Fruit fly (Drosophila melanogaster) whole organism, embryonic: ENCODE results near the gene Ptpmeg2.

Experiments
- Atf6 ChIP-seq: fragments of 200-800 bp; sonication (Bioruptor generic); IDR thresholded peaks from 2 replicates; pipeline ENCODE4 v1.3.6; 2022; ENCODE audit warnings: missing biosample characterization, missing genetic modification characterization
- Awh ChIP-seq: fragments of 200-800 bp; sonication (Bioruptor generic); IDR thresholded peaks from 2 replicates; pipeline ENCODE4, ENCODE4 v1.3.6; 2022; ENCODE audit warnings: missing biosample characterization, missing genetic modification characterization
- BtbVII ChIP-seq: fragments of 200-800 bp; sonication (Bioruptor generic); optimal IDR thresholded peaks from 3 replicates; lab custom pipeline; 2017; ENCODE audit warnings: missing biosample characterization, mild to moderate bottlenecking, missing genetic modification characterization
- Bteb2 ChIP-seq: fragments of 200-800 bp; sonication (Bioruptor generic); optimal IDR thresholded peaks from 2 replicates; lab custom pipeline; 2016; ENCODE audit warnings: missing biosample characterization, missing genetic modification characterization
- CG1024 ChIP-seq: fragments of 200-800 bp; sonication (Bioruptor generic); IDR thresholded peaks from 2 replicates; pipeline ENCODE4 v1.3.6; 2022; ENCODE audit warnings: missing biosample characterization, missing genetic modification characterization
- CG10267 ChIP-seq: fragments of 200-800 bp; sonication (Bioruptor generic); optimal IDR thresholded peaks from 2 replicates; lab custom pipeline; 2018; ENCODE audit warnings: missing biosample characterization, mild to moderate bottlenecking, missing genetic modification characterization, moderate library complexity
- CG11723 ChIP-seq: fragments of 200-800 bp; sonication (Bioruptor generic); optimal IDR thresholded peaks from 2 replicates; lab custom pipeline; 2017; ENCODE audit warnings: missing biosample characterization, mild to moderate bottlenecking, missing genetic modification characterization
- CG12744 ChIP-seq: fragments of 200-800 bp; sonication (Bioruptor generic); optimal IDR thresholded peaks from 2 replicates; lab custom pipeline; 2016; ENCODE audit warnings: missing biosample characterization, missing genetic modification characterization
- CG13624 ChIP-seq: fragments of 200-800 bp; sonication (Bioruptor generic); optimal IDR thresholded peaks from 2 replicates; lab custom pipeline; 2016; ENCODE audit warnings: missing biosample characterization, missing genetic modification characterization
- CG13894 ChIP-seq: fragments of 200-800 bp; sonication (Bioruptor generic); optimal IDR thresholded peaks from 3 replicates; lab custom pipeline; 2018; ENCODE audit warnings: missing biosample characterization, mild to moderate bottlenecking, missing genetic modification characterization, moderate library complexity
- CG14667 ChIP-seq: fragments of 200-800 bp; sonication (Bioruptor generic); IDR thresholded peaks from 2 replicates; pipeline ENCODE4 v1.3.6; 2022; ENCODE audit warnings: missing biosample characterization, missing genetic modification characterization
- CG14710 ChIP-seq: fragments of 200-800 bp; sonication (Bioruptor generic); optimal IDR thresholded peaks from 3 replicates; lab custom pipeline; 2019; ENCODE audit warnings: missing biosample characterization, mild to moderate bottlenecking, missing genetic modification characterization, moderate library complexity
- CG14860 ChIP-seq: fragments of 200-800 bp; sonication (Bioruptor generic); IDR thresholded peaks from 3 replicates; pipeline ENCODE4 v1.3.6; 2022; ENCODE audit warnings: missing biosample characterization, missing genetic modification characterization; ENCODE audit not compliant: partially characterized antibody
- CG1647 ChIP-seq: fragments of 200-800 bp; sonication (Bioruptor generic); optimal IDR thresholded peaks from 3 replicates; lab custom pipeline; 2016; ENCODE audit warnings: missing biosample characterization, missing genetic modification characterization
- CG17912 ChIP-seq: fragments of 200-800 bp; sonication (Bioruptor generic); optimal IDR thresholded peaks from 2 replicates; lab custom pipeline; 2018; ENCODE audit warnings: missing biosample characterization, mild to moderate bottlenecking, missing genetic modification characterization
- CG32767 ChIP-seq: fragments of 200-800 bp; sonication (Bioruptor generic); IDR thresholded peaks from 2 replicates; pipeline ENCODE4 v1.3.6; 2022; ENCODE audit warnings: missing biosample characterization, missing genetic modification characterization
- CG32772 ChIP-seq: fragments of 200-800 bp; sonication (Bioruptor generic); IDR thresholded peaks from 2 replicates; pipeline ENCODE4 v1.3.6; 2022; ENCODE audit warnings: missing biosample characterization, missing genetic modification characterization
- CG34422 ChIP-seq: fragments of 200-800 bp; sonication (Bioruptor generic); IDR thresholded peaks from 3 replicates; pipeline ENCODE4 v1.3.6; 2022; ENCODE audit warnings: missing biosample characterization, missing genetic modification characterization
- CG4424 ChIP-seq: fragments of 200-800 bp; sonication (Bioruptor generic); optimal IDR thresholded peaks from 3 replicates; lab custom pipeline; 2016; ENCODE audit warnings: missing biosample characterization, missing genetic modification characterization
- CG4820 ChIP-seq: fragments of 200-800 bp; sonication (Bioruptor generic); optimal IDR thresholded peaks from 3 replicates; lab custom pipeline; 2016; ENCODE audit warnings: missing biosample characterization, missing genetic modification characterization
- CG6272 ChIP-seq: fragments of 200-800 bp; sonication (Bioruptor generic); IDR thresholded peaks from 2 replicates; pipeline ENCODE4 v1.3.6; 2022; ENCODE audit warnings: missing biosample characterization, missing genetic modification characterization
- CG8388 ChIP-seq: fragments of 200-800 bp; sonication (Bioruptor generic); optimal IDR thresholded peaks from 2 replicates; lab custom pipeline; 2019; ENCODE audit warnings: missing biosample characterization, mild to moderate bottlenecking, missing genetic modification characterization, moderate library complexity
- CG8944 ChIP-seq: fragments of 200-800 bp; sonication (Bioruptor generic); optimal IDR thresholded peaks from 3 replicates; lab custom pipeline; 2016; ENCODE audit warnings: missing biosample characterization, missing genetic modification characterization
- Ets65A ChIP-seq: fragments of 200-800 bp; sonication (Bioruptor generic); peaks from one replicate; lab custom pipeline; 2016; ENCODE audit warnings: missing biosample characterization, missing genetic modification characterization
- Gsc ChIP-seq: fragments of 200-800 bp; sonication (Bioruptor generic); IDR thresholded peaks from 2 replicates; pipeline ENCODE4 v1.3.6; 2022; ENCODE audit warnings: missing biosample characterization, missing genetic modification characterization
- H2.0 ChIP-seq: fragments of 200-800 bp; sonication (Bioruptor generic); IDR thresholded peaks from 2 replicates; pipeline ENCODE4 v1.3.6; 2022; ENCODE audit warnings: missing biosample characterization, missing genetic modification characterization
- MTF-1 ChIP-seq: fragments of 200-800 bp; sonication (Bioruptor generic); optimal IDR thresholded peaks from 2 replicates; lab custom pipeline; 2018; ENCODE audit warnings: missing biosample characterization, mild to moderate bottlenecking, missing genetic modification characterization, borderline replicate concordance
- Myb ChIP-seq: fragments of 200-800 bp; sonication (Bioruptor generic); optimal IDR thresholded peaks from 2 replicates; lab custom pipeline; 2016; ENCODE audit warnings: missing biosample characterization, missing genetic modification characterization
- NC2α ChIP-seq: fragments of 200-800 bp; sonication (Bioruptor generic); optimal IDR thresholded peaks from 2 replicates; lab custom pipeline; 2016; ENCODE audit warnings: missing biosample characterization, missing genetic modification characterization
- Ravus ChIP-seq: fragments of 200-800 bp; sonication (Bioruptor generic); IDR thresholded peaks from 2 replicates; pipeline ENCODE4 v1.3.6; 2022; ENCODE audit warnings: missing biosample characterization, missing genetic modification characterization
- Sin3A ChIP-seq: fragments of >200 bp; optimal IDR thresholded peaks from 2 replicates; lab custom pipeline; 2018
- Sox100B ChIP-seq: fragments of 200-800 bp; sonication (Bioruptor generic); optimal IDR thresholded peaks from 3 replicates; lab custom pipeline; 2018; ENCODE audit warnings: missing biosample characterization, mild to moderate bottlenecking, missing genetic modification characterization
- br ChIP-seq: fragments of >200 bp; optimal IDR thresholded peaks from 2 replicates; lab custom pipeline; 2017
- crol ChIP-seq: fragments of 200-800 bp; sonication (Bioruptor generic); IDR thresholded peaks from 2 replicates; pipeline ENCODE4 v1.3.6; 2022; ENCODE audit warnings: missing biosample characterization, missing genetic modification characterization
- dmrt99B ChIP-seq: fragments of 200-800 bp; sonication (Bioruptor generic); optimal IDR thresholded peaks from 2 replicates; lab custom pipeline; 2018; ENCODE audit warnings: missing biosample characterization, mild to moderate bottlenecking, missing genetic modification characterization, moderate library complexity
- ems ChIP-seq: fragments of 200-800 bp; sonication (Bioruptor generic); optimal IDR thresholded peaks from 3 replicates; lab custom pipeline; 2016; ENCODE audit warnings: missing biosample characterization, missing genetic modification characterization
- eyg ChIP-seq: fragments of 200-800 bp; sonication (Bioruptor generic); optimal IDR thresholded peaks from 3 replicates; lab custom pipeline; 2016; ENCODE audit warnings: missing biosample characterization, missing genetic modification characterization
- fd102C ChIP-seq: fragments of 200-800 bp; sonication (Bioruptor generic); optimal IDR thresholded peaks from 2 replicates; lab custom pipeline; 2018; ENCODE audit warnings: missing biosample characterization, mild to moderate bottlenecking, missing genetic modification characterization, moderate library complexity
- gro ChIP-seq: fragments of 200-800 bp; sonication (Bioruptor generic); optimal IDR thresholded peaks from 2 replicates; lab custom pipeline; 2016; ENCODE audit warnings: missing biosample characterization, missing genetic modification characterization
- hkb ChIP-seq, 2 experiments: fragments of 200-800 bp in 1 of 2; fragments of >200 bp in 1 of 2; sonication (Bioruptor generic) in 1 of 2; IDR thresholded peaks in 1 of 2; optimal IDR thresholded peaks in 1 of 2; 2 replicates each; pipeline versions ENCODE4 v1.3.6 to Lab custom; 2017 to 2022; ENCODE audit warnings: missing biosample characterization in 1 of 2, missing genetic modification characterization in 1 of 2
- jigr1 ChIP-seq: fragments of 200-800 bp; sonication (Bioruptor generic); IDR thresholded peaks from 3 replicates; pipeline ENCODE4 v1.3.6; 2022; ENCODE audit warnings: missing biosample characterization, missing genetic modification characterization
- lbe ChIP-seq: fragments of 200-800 bp; sonication (Bioruptor generic); optimal IDR thresholded peaks from 2 replicates; lab custom pipeline; 2016; ENCODE audit warnings: missing biosample characterization, mild to moderate bottlenecking, missing genetic modification characterization
- lola ChIP-seq, 3 experiments: fragments of >200 bp in 2 of 3; fragments of 200-800 bp in 1 of 3; sonication (Bioruptor generic) in 1 of 3; optimal IDR thresholded peaks; 2 replicates each; lab custom pipeline; 2017 to 2019; ENCODE audit warnings: missing biosample characterization in 3 of 3, missing genetic modification characterization in 3 of 3, mild to moderate bottlenecking in 1 of 3, moderate library complexity in 1 of 3
- onecut ChIP-seq: fragments of 200-800 bp; sonication (Bioruptor generic); IDR thresholded peaks from 2 replicates; pipeline ENCODE4 v1.3.6; 2022; ENCODE audit warnings: missing biosample characterization, missing genetic modification characterization
- pb ChIP-seq: fragments of 200-800 bp; sonication (Bioruptor generic); optimal IDR thresholded peaks from 3 replicates; lab custom pipeline; 2016; ENCODE audit warnings: missing biosample characterization, missing genetic modification characterization
- salm ChIP-seq: fragments of 200-800 bp; sonication (Bioruptor generic); optimal IDR thresholded peaks from 2 replicates; lab custom pipeline; 2018; ENCODE audit warnings: missing biosample characterization, mild to moderate bottlenecking, missing genetic modification characterization
- sim ChIP-seq: fragments of 200-800 bp; sonication (Bioruptor generic); IDR thresholded peaks from 2 replicates; pipeline ENCODE4 v1.3.6; 2022; ENCODE audit warnings: missing biosample characterization, missing genetic modification characterization
- sisA ChIP-seq: fragments of 200-800 bp; sonication (Bioruptor generic); IDR thresholded peaks from 2 replicates; pipeline ENCODE4 v1.3.6; 2022; ENCODE audit warnings: missing biosample characterization, missing genetic modification characterization
- slp2 ChIP-seq: fragments of 200-800 bp; sonication (Bioruptor generic); optimal IDR thresholded peaks from 2 replicates; lab custom pipeline; 2016; ENCODE audit warnings: missing biosample characterization, missing genetic modification characterization
- stc ChIP-seq: fragments of 200-800 bp; sonication (Bioruptor generic); IDR thresholded peaks from 2 replicates; pipeline ENCODE4 v1.3.6; 2022; ENCODE audit warnings: missing biosample characterization, missing genetic modification characterization
- sug ChIP-seq: fragments of 200-800 bp; optimal IDR thresholded peaks from 2 replicates; lab custom pipeline; 2019; ENCODE audit warnings: missing biosample characterization, mild to moderate bottlenecking, missing genetic modification characterization, moderate library complexity
- usp ChIP-seq: fragments of >200 bp; optimal IDR thresholded peaks from 2 replicates; lab custom pipeline; 2017; ENCODE audit warnings: missing biosample characterization, missing genetic modification characterization
- vnd ChIP-seq: fragments of 200-800 bp; sonication (Bioruptor generic); IDR thresholded peaks from 3 replicates; pipeline ENCODE4 v1.3.6; 2022; ENCODE audit warnings: missing biosample characterization, missing genetic modification characterization; ENCODE audit not compliant: partially characterized antibody

Gene Ptpmeg2

DNA sequence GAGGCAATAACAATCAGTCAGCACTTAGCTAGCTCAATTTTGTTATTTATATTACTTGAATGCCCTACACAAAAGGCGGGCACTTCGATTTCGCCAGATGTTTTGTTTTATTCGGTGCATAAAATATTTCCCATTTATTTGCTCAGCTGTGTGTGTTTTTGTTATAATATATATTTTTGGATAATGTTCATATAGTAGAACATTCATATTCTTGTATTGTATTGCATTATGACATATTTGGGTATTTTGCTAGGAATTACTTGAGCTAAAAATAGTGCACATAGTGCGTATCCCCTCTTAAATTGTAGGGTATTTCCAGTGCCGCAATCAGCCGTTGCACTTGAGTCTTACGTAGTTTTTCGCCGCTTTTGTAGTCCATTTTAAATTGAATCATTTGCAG, 69.0 kb downstream of the Ptpmeg2 start (continued):
- TF ChIP-seq CG11723 (GFP tag; lab: Kevin White, UChicago) (peak; percentile 36), CG4820 (GFP tag; lab: Kevin White, UChicago) (no peak), dmrt99B (tag; lab: Kevin White, UChicago) (peak; percentile 72), CG14710 (tag; lab: Kevin White, UChicago) (no peak), CG32772 (peak; percentile 26; the same call in 1 of the 2 replicates), CG14667 (GFP tag; lab: Robert Waterston, UW) (no peak), br (lab: Kevin White, UChicago) (no peak), CG8388 (GFP tag; lab: Kevin White, UChicago) (peak; percentile 37), Ets65A (peak; percentile 90), CG13894 (tag; lab: Kevin White, UChicago) (peak; percentile 13), Bteb2 (GFP tag; lab: Kevin White, UChicago) (no peak), CG13624 (GFP tag; lab: Kevin White, UChicago) (no peak), usp (no peak), Atf6 (0 out of 2 replicates have a peak, but pooled peaks have one; percentile 62), sisA (GFP tag; lab: Robert Waterston, UW) (0 out of 2 replicates have a peak, but pooled peaks have one; percentile 34), CG4424 (GFP tag; lab: Kevin White, UChicago) (peak; percentile 17), pb (GFP tag; lab: Kevin White, UChicago) (no peak), Awh (GFP tag; lab: Robert Waterston, UW) (no peak), Gsc (no peak), crol (GFP tag; lab: Robert Waterston, UW) (no peak), BtbVII (GFP tag; lab: Kevin White, UChicago) (no peak), MTF-1 (no peak), CG8944 (GFP tag; lab: Kevin White, UChicago) (no peak), hkb (optimal IDR thresholded peaks at IDR 0.05; lab: Kevin White, UChicago) (no peak), hkb (GFP tag; IDR thresholded peaks at IDR 0.05; lab: Robert Waterston, UW) (peak; percentile 66), gro (no peak), onecut (no peak), CG1024 (GFP tag; lab: Robert Waterston, UW) (no peak), Sin3A (no peak), salm (tag; lab: Kevin White, UChicago) (no peak), CG32767 (GFP tag; lab: Robert Waterston, UW) (no peak), CG12744 (no peak), sim (GFP tag; lab: Robert Waterston, UW) (no peak), slp2 (no peak), Ravus (GFP tag; lab: Robert Waterston, UW) (no peak), stc (GFP tag; lab: Robert Waterston, UW) (no peak; the same call in 1 of the 2 replicates), H2.0 (GFP tag; lab: Robert Waterston, UW) (peak; percentile 32; the same call in 1 of the 2 replicates), lbe (peak; percentile 31), vnd (GFP tag; lab: Robert Waterston, UW) (no peak), CG10267 (tag; lab: Kevin White, UChicago) (no peak), eyg (GFP tag; lab: Kevin White, UChicago) (no peak), Sox100B (GFP tag; lab: Kevin White, UChicago) (peak; percentile 62), ems (no peak), CG14860 (GFP tag; lab: Robert Waterston, UW) (no peak), lola (GFP tag; optimal IDR thresholded peaks at IDR 0.05; lab: Kevin White, UChicago) (peak in 1 of 3 experiments; percentile 10), sug (tag; lab: Kevin White, UChicago) (peak; percentile 39), CG6272 (GFP tag; lab: Robert Waterston, UW) (no peak), fd102C (GFP tag; lab: Kevin White, UChicago) (no peak), NC2α (GFP tag; lab: Kevin White, UChicago) (no peak), CG17912 (no peak), CG34422 (no peak), Myb (GFP tag; lab: Kevin White, UChicago) (no peak), jigr1 (no peak), CG1647 (GFP tag; lab: Kevin White, UChicago) (no peak)
